Worm (Caenorhabditis elegans): ENCODE data around the gene snx-17.

DNA sequence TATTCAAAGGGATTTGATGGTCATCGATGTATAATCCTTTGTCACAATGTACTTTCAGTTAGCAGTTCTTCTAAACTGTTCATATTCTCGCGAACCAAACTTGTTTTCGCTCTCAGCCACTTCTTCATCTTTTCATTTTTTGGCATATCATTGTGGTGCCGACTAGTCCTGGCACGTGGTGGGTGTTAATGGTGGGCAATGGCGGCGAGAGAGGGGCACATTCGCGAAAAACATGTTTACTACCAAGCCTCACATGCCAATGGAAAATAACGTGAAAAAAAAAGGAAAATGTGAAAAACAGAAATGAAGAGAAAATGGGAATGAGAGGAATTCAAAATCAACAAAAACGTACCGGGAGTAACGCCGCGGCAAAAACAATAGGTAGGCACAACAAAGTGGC lies 25.0 kb upstream of the snx-17 start:
- TF ChIP-seq nhr-19 (GFP tag; conservative IDR thresholded peaks at IDR 0.05) (no peak), unc-62 (GFP tag; optimal IDR thresholded peaks at IDR 0.05) (no peak), mep-1 (tag; optimal IDR thresholded peaks at IDR 0.05) (no peak), ces-1 (GFP tag; optimal IDR thresholded peaks at IDR 0.05) (no peak), ztf-11 (tag; optimal IDR thresholded peaks at IDR 0.05) (no peak), nhr-11 (tag; optimal IDR thresholded peaks at IDR 0.05) (no peak), mdl-1 (tag; optimal IDR thresholded peaks at IDR 0.05) (peak in 1 of 2 experiments; percentile 77)

Data from whole organism, L1 larva.